Fruit fly (Drosophila melanogaster): ENCODE data around the gene CG42371.

The CG42371 gene

DNA sequence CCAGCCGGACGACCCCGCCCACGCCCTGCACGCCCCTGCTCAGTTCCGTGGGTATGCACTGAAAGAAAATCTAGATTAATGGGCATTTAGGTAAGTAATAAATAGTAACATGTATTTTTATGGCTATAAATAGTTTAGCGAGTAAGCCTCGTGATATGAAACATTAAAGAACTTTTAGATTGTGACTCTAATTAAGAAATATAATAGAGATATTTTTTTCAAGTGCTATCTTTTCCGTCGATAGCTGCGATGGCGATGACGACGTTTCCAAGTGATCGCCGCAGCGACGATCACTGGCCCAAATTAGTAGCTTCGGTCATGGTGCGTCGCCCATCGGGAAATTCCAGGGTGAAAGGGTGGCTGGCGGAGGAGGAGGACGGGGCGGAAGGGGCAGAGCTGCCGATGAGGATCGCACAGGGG, 36.9 kb downstream of the CG42371 start (continued):
- TF ChIP-seq scrt (GFP tag; optimal IDR thresholded peaks at IDR 0.05) (peak; percentile 82), dysf (GFP tag; IDR thresholded peaks at IDR 0.05) (peak; percentile 91), Nf-YC (tag; optimal IDR thresholded peaks at IDR 0.05) (peak; percentile 64), CG12744 (GFP tag; optimal IDR thresholded peaks at IDR 0.05) (peak; percentile 73), CG33557 (GFP tag; optimal IDR thresholded peaks at IDR 0.05) (peak; percentile 76), hkb (optimal IDR thresholded peaks at IDR 0.05) (no peak), hkb (GFP tag; IDR thresholded peaks at IDR 0.05) (peak; percentile 95), CG10209 (GFP tag; optimal IDR thresholded peaks at IDR 0.05) (peak; percentile 90), jigr1 (GFP tag; IDR thresholded peaks at IDR 0.05) (peak; percentile 80), CG10654 (GFP tag; optimal IDR thresholded peaks at IDR 0.05) (peak; percentile 83), Doc2 (GFP tag; IDR thresholded peaks at IDR 0.05) (0 out of 2 replicates have a peak, but pooled peaks have one; percentile 17), fu2 (GFP tag; optimal IDR thresholded peaks at IDR 0.05) (no peak), CG12071 (GFP tag; optimal IDR thresholded peaks at IDR 0.05) (peak; percentile 88), sr (GFP tag; IDR thresholded peaks at IDR 0.05) (peak; percentile 87), CG14441 (GFP tag; IDR thresholded peaks at IDR 0.05) (peak; percentile 85), CG31365 (tag; optimal IDR thresholded peaks at IDR 0.05) (peak; percentile 63), Gug (GFP tag; IDR thresholded peaks at IDR 0.05) (peak; percentile 70), CG4820 (GFP tag; optimal IDR thresholded peaks at IDR 0.05) (peak; percentile 89), nau (GFP tag; optimal IDR thresholded peaks at IDR 0.05) (peak; percentile 81), ftz-f1 (GFP tag; optimal IDR thresholded peaks at IDR 0.05) (peak; percentile 10), sc (optimal IDR thresholded peaks at IDR 0.05) (no peak), sc (GFP tag; optimal IDR thresholded peaks at IDR 0.05) (peak; percentile 82), CG31388 (GFP tag; optimal IDR thresholded peaks at IDR 0.05) (peak; percentile 70), Bteb2 (GFP tag; optimal IDR thresholded peaks at IDR 0.05) (peak; percentile 58), Lpt (GFP tag; optimal IDR thresholded peaks at IDR 0.05) (no peak), sisA (GFP tag; IDR thresholded peaks at IDR 0.05) (peak; percentile 92), run (tag; optimal IDR thresholded peaks at IDR 0.05) (peak; percentile 90), CG6854 (GFP tag; optimal IDR thresholded peaks at IDR 0.05) (peak; percentile 79), Six4 (GFP tag; optimal IDR thresholded peaks at IDR 0.05) (peak; percentile 92), CG10959 (GFP tag; IDR thresholded peaks at IDR 0.05) (peak; percentile 86), chm (GFP tag; IDR thresholded peaks at IDR 0.05) (peak; percentile 92), CG6254 (GFP tag; optimal IDR thresholded peaks at IDR 0.05) (peak; percentile 84), CrebB (tag; optimal IDR thresholded peaks at IDR 0.05) (peak; percentile 78), Dip3 (GFP tag; optimal IDR thresholded peaks at IDR 0.05) (peak; percentile 66), CG8765 (GFP tag; IDR thresholded peaks at IDR 0.05) (peak; percentile 77), E2f2 (GFP tag; IDR thresholded peaks at IDR 0.05) (peak; percentile 69), Jarid2 (GFP tag; optimal IDR thresholded peaks at IDR 0.05) (peak; percentile 57), Nf-YA (GFP tag; IDR thresholded peaks at IDR 0.05) (peak; percentile 81), so (GFP tag; IDR thresholded peaks at IDR 0.05) (peak; percentile 90), ac (GFP tag; optimal IDR thresholded peaks at IDR 0.05) (peak; percentile 78), Chrac-16 (GFP tag; optimal IDR thresholded peaks at IDR 0.05) (peak; percentile 83), CG17912 (GFP tag; optimal IDR thresholded peaks at IDR 0.05) (no peak), CG17829 (tag; optimal IDR thresholded peaks at IDR 0.05) (peak; percentile 96), CG8388 (GFP tag; optimal IDR thresholded peaks at IDR 0.05) (peak; percentile 94), chn (GFP tag; optimal IDR thresholded peaks at IDR 0.05) (peak; percentile 79), CG10431 (GFP tag; optimal IDR thresholded peaks at IDR 0.05) (peak; percentile 69), abd-A (tag; optimal IDR thresholded peaks at IDR 0.05) (no peak), CG10267 (tag; optimal IDR thresholded peaks at IDR 0.05) (peak; percentile 89), BtbVII (GFP tag; optimal IDR thresholded peaks at IDR 0.05) (peak; percentile 82), HLH3B (GFP tag; IDR thresholded peaks at IDR 0.05) (peak; percentile 94), tup (GFP tag; optimal IDR thresholded peaks at IDR 0.05) (peak; percentile 68), Oli (tag; optimal IDR thresholded peaks at IDR 0.05) (peak; percentile 93)

All from whole organism, embryonic.